Worm (Caenorhabditis elegans): ENCODE measurements around the gene rep-1.

- TF ChIP-seq med-1 (GFP tag; optimal IDR thresholded peaks at IDR 0.05; ENCODE audit: insufficient read depth) (no peak), cog-1 (tag; optimal IDR thresholded peaks at IDR 0.05) (no peak), ztf-29 (GFP tag; IDR thresholded peaks at IDR 0.05) (no peak), tab-1 (GFP tag; IDR thresholded peaks at IDR 0.05) (no peak), flt-1 (GFP tag; IDR thresholded peaks at IDR 0.05) (no peak), klf-2 (GFP tag; conservative IDR thresholded peaks at IDR 0.05) (no peak), ref-1 (GFP tag; conservative IDR thresholded peaks at IDR 0.05) (no peak), ztf-23 (GFP tag; IDR thresholded peaks at IDR 0.05) (no peak)
These were observed 55.7 kb downstream of the rep-1 start for ce11 chrIII:1625660-1626275.
